Fruit fly (Drosophila melanogaster): ENCODE results near the gene Vti1b.

The Vti1b gene

DNA sequence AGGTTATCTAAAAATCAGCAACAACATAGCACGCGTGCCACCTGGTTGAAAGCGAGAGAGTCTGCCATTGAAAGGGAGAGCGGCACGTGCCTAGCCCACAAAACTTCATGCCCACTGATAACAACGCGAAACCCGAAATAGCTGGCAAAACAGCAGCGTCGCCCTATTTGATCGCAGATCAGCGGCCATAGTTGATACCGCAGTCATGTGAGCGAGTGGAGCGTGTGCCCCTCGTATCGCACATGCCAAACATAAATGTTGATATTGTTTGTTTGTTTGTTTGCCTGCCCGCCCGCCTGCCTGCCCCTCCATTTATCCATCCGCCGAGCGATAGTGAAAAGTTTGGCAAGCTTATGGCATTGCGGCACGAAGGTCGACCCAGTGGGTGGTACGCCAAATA, 36.1 kb downstream of the Vti1b start:
- TF ChIP-seq Pif1B (GFP tag; optimal IDR thresholded peaks at IDR 0.05) (no peak), D1 (tag; optimal IDR thresholded peaks at IDR 0.05) (no peak), CG17806 (tag; optimal IDR thresholded peaks at IDR 0.05) (no peak), CG8159 (tag; optimal IDR thresholded peaks at IDR 0.05) (no peak), CG8301 (tag; optimal IDR thresholded peaks at IDR 0.05) (no peak), Ets98B (GFP tag; IDR thresholded peaks at IDR 0.05) (no peak), rn (GFP tag; IDR thresholded peaks at IDR 0.05) (no peak), CG34367 (tag; optimal IDR thresholded peaks at IDR 0.05) (no peak), Pif1A (GFP tag; optimal IDR thresholded peaks at IDR 0.05) (no peak), CG14655 (GFP tag; optimal IDR thresholded peaks at IDR 0.05) (no peak), Snoo (tag; optimal IDR thresholded peaks at IDR 0.05) (no peak)

DNA sequence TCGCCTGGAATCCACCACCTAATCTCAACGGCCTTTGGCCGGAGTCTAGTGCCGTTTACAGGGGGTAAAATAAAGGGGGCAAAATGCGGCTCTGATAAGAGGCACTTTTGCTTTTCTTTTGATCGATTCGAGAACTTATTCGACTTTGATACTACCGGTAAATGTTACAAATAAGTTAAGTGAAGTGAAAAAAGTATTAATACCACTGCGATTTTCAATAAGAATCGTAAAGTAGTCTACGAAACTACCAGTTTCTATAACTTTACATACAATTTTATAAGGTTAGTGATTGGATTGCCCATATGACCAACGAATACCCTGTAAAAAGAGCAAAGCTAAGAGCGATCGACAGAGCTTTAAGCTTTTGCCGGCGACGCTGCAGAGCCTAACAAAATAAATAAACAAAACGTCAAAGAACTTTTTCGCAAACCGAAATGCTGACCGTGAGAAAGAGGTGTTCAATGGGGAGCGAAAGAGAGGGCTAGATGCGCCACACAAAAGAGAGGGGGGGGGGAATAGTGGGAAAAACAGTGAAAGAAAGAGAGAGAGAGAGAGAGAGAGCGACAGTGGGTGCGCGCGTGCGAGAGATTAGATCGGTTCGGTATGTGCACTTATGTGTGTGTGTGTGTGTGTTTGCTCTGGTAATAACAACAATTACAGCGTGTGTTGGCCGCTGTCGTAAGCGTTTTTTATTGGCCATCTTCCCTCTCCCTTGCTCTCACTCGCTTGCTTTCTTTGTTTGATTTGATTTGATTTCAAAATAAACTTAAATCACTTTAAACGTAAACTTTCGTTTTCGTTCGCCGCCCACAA, 40.0 kb downstream of the Vti1b start:
- TF ChIP-seq CG8159 (tag; optimal IDR thresholded peaks at IDR 0.05), result peak; percentile 75
- TF ChIP-seq CG34367 (tag; optimal IDR thresholded peaks at IDR 0.05), result peak; percentile 59
- TF ChIP-seq fd96Ca (GFP tag; IDR thresholded peaks at IDR 0.05), result peak; percentile 47; the same call in 2 of the 3 replicates
- TF ChIP-seq rn (GFP tag; IDR thresholded peaks at IDR 0.05), result no peak; the same call in 1 of the 2 replicates
- TF ChIP-seq CG13204 (GFP tag; optimal IDR thresholded peaks at IDR 0.05), result no peak
- no peak for TF ChIP-seq EcR (GFP tag; optimal IDR thresholded peaks at IDR 0.05)
- TF ChIP-seq CG8301 (tag; optimal IDR thresholded peaks at IDR 0.05), result peak; percentile 82
- TF ChIP-seq CG32121 (GFP tag; IDR thresholded peaks at IDR 0.05), result peak; percentile 73; the same call in 1 of the 2 replicates
- TF ChIP-seq Pif1B (GFP tag; optimal IDR thresholded peaks at IDR 0.05), result peak; percentile 17
- no peak for TF ChIP-seq CG10348 (GFP tag; IDR thresholded peaks at IDR 0.05)
- no peak for TF ChIP-seq CG15710 (tag; optimal IDR thresholded peaks at IDR 0.05)
- peak; percentile 69 for TF ChIP-seq CG17806 (tag; optimal IDR thresholded peaks at IDR 0.05)
- TF ChIP-seq Pif1A (GFP tag; optimal IDR thresholded peaks at IDR 0.05), result peak; percentile 64
- TF ChIP-seq CG9948 (tag; optimal IDR thresholded peaks at IDR 0.05), result peak; percentile 59
- peak; percentile 56 for TF ChIP-seq Snoo (tag; optimal IDR thresholded peaks at IDR 0.05)
- TF ChIP-seq CG14655 (GFP tag; optimal IDR thresholded peaks at IDR 0.05), result peak; percentile 84
- TF ChIP-seq Ets98B (GFP tag; IDR thresholded peaks at IDR 0.05), result peak; percentile 73
- TF ChIP-seq CG12605 (GFP tag; IDR thresholded peaks at IDR 0.05), result peak; percentile 47; the same call in 1 of the 2 replicates
- peak; percentile 13 for TF ChIP-seq D1 (tag; optimal IDR thresholded peaks at IDR 0.05)
- TF ChIP-seq gl (tag; optimal IDR thresholded peaks at IDR 0.05), result peak; percentile 42
- TF ChIP-seq CG4496 (GFP tag; IDR thresholded peaks at IDR 0.05), result peak; percentile 79

DNA sequence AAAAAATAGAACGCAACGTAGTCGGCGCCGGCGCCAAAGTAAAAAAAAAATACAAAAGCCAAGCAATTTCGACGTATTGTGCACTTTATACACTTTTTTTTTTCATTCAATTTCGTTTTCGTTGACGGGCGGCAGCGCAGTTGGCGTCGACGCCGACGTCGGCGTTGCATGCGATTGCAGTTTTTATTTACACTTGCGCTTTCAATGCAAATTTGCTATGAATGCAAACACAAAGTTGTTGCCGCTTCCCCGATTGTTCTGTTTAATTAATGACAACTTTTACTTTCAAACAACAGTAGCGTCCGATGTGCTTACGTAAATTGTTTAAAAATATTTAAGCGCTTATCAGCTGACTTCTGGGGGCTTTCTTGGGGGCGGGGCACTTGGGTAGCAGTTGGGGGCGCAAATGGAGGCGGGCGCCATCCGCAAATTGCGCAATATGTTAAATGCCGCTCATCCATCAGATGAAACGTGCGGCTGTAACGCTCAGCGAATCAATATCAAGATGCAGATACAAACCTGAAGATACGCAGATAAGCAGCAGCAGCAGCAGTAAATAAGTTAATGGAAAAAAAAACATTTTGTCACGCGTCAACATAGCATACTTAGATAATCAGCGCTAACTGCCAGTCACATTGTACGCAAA, 41.5 kb downstream of the Vti1b start:
- TF ChIP-seq fd96Ca (GFP tag; IDR thresholded peaks at IDR 0.05) (peak; percentile 21; the same call in 1 of the 3 replicates), D1 (tag; optimal IDR thresholded peaks at IDR 0.05) (no peak), Ets98B (GFP tag; IDR thresholded peaks at IDR 0.05) (peak; percentile 9; the same call in 1 of the 2 replicates), rn (GFP tag; IDR thresholded peaks at IDR 0.05) (no peak)

DNA sequence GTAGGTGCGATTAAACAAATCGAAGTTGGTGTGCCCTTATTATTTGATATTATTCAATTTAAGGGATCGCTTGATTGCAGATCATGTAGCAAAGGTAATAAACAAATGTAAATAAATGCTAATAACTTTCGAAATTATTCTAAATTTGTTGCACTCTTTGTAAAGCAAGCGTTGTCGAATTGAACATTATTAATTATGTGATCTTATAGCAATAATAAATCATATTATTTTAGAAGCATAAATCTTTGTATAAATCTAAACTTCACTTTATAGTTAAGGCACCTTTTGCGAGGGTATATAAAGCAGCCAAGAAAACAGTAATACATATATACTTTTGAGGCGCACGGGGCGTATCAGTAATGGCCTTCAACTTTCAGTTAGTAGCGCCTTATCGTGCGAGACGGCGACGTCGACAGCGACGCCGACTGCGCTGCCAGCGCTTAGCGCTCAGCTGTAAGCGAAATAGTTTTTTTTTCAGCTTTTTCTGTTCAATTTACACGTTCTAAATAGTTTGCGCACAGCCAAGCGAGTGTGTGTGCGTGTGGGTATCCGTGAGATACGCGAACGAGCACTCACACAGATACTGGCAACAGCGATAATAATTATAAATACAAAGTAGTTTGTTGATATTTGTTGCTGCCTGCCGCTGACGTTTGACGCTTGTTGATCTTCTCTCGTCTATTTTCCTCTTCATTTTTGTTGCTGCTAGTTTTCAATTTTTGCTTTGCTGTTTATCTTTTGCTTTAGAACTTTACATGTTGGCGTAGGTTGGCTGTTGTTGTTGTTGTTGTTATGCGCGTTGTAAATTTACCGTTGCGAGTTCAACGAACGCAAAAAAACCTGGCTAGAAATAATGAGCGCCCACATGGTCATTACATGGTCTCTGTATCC, 42.3 kb downstream of the Vti1b start:
- peak; percentile 54 for TF ChIP-seq CG15710 (tag; optimal IDR thresholded peaks at IDR 0.05)
- TF ChIP-seq CG9948 (tag; optimal IDR thresholded peaks at IDR 0.05), result peak; percentile 48
- TF ChIP-seq EcR (GFP tag; optimal IDR thresholded peaks at IDR 0.05), result peak; percentile 54
- no peak for TF ChIP-seq CG10348 (GFP tag; IDR thresholded peaks at IDR 0.05)
- peak; percentile 52; the same call in 1 of the 2 replicates for TF ChIP-seq CG32121 (GFP tag; IDR thresholded peaks at IDR 0.05)
- no peak for TF ChIP-seq D1 (tag; optimal IDR thresholded peaks at IDR 0.05)
- TF ChIP-seq Ets98B (GFP tag; IDR thresholded peaks at IDR 0.05), result peak; percentile 31; the same call in 1 of the 2 replicates
- TF ChIP-seq rn (GFP tag; IDR thresholded peaks at IDR 0.05), result no peak
- TF ChIP-seq CG14655 (GFP tag; optimal IDR thresholded peaks at IDR 0.05), result peak; percentile 58
- TF ChIP-seq Snoo (tag; optimal IDR thresholded peaks at IDR 0.05), result no peak
- peak; percentile 2 for TF ChIP-seq Pif1A (GFP tag; optimal IDR thresholded peaks at IDR 0.05)
- TF ChIP-seq CG8301 (tag; optimal IDR thresholded peaks at IDR 0.05), result peak; percentile 35
- TF ChIP-seq CG8159 (tag; optimal IDR thresholded peaks at IDR 0.05), result peak; percentile 71
- peak; percentile 27 for TF ChIP-seq CG34367 (tag; optimal IDR thresholded peaks at IDR 0.05)
- TF ChIP-seq CG17806 (tag; optimal IDR thresholded peaks at IDR 0.05), result no peak

DNA sequence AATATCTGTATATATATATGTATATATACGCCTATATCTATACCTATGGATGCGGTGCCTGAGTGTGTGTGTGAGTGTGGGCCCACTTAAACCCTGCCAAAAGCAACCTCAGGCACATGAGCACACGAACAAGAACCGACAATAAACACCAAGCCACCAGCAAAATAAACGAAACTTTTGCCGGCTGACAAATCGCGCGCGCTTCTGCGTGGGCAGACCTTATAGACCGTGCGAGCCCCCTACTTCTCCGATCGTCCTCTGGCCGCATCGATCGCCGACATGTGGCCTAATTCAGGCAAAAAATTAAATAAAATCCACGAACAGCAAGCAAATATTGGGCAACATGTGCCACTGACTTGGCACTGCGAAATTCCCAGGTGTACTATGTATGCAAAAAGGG, 46.4 kb downstream of the Vti1b start:
- TF ChIP-seq CG8301 (tag; optimal IDR thresholded peaks at IDR 0.05) (no peak), fd96Ca (GFP tag; IDR thresholded peaks at IDR 0.05) (0 out of 3 replicates have a peak, but pooled peaks have one; percentile 3)
